Worm (Caenorhabditis elegans) whole organism, L2 larva: ENCODE data around the gene C47E12.10.
A peak's percentile ranks its signal among the peaks of the same experiment; 100 is the strongest.

Experiments
- C34F6.9 ChIP-seq: fragments of 150-350 bp; optimal IDR thresholded peaks from 2 replicates; lab custom pipeline; 2014; ENCODE audit warnings: missing biosample characterization, missing genetic modification characterization
- F13H6.1 ChIP-seq: sonication (generic microtip); optimal IDR thresholded peaks from 2 replicates; lab custom pipeline; 2016; ENCODE audit warnings: missing genetic modification characterization, missing compliant biosample characterization
- R02D3.7 ChIP-seq: fragments of 150-350 bp; optimal IDR thresholded peaks from 2 replicates; lab custom pipeline; 2014; ENCODE audit warnings: missing biosample characterization, missing genetic modification characterization
- ZK546.5 ChIP-seq: sonication (generic microtip); optimal IDR thresholded peaks from 2 replicates; lab custom pipeline; 2017; ENCODE audit warnings: missing biosample characterization, missing genetic modification characterization
- alr-1 ChIP-seq: fragments of 150-350 bp; optimal IDR thresholded peaks from 2 replicates; lab custom pipeline; 2014; ENCODE audit warnings: missing biosample characterization, missing genetic modification characterization
- aly-2 ChIP-seq: fragments of 150-350 bp; optimal IDR thresholded peaks from 2 replicates; lab custom pipeline; 2014; ENCODE audit warnings: missing biosample characterization, missing genetic modification characterization
- ama-1 ChIP-seq: fragments of 150-350 bp; optimal IDR thresholded peaks from 2 replicates; lab custom pipeline; 2018; ENCODE audit warnings: inconsistent platforms
- ceh-16 ChIP-seq: fragments of 150-350 bp; optimal IDR thresholded peaks from 2 replicates; lab custom pipeline; 2014; ENCODE audit warnings: missing biosample characterization, missing genetic modification characterization
- ceh-82 ChIP-seq: fragments of 150-350 bp; optimal IDR thresholded peaks from 2 replicates; lab custom pipeline; 2014; ENCODE audit warnings: missing biosample characterization, missing genetic modification characterization
- crh-2 ChIP-seq: sonication (generic microtip); optimal IDR thresholded peaks from 2 replicates; lab custom pipeline; 2017; ENCODE audit warnings: missing biosample characterization, missing genetic modification characterization
- dmd-4 ChIP-seq: sonication (generic microtip); optimal IDR thresholded peaks from 2 replicates; lab custom pipeline; 2017; ENCODE audit warnings: missing biosample characterization, missing genetic modification characterization
- elt-1 ChIP-seq: fragments of 150-350 bp; optimal IDR thresholded peaks from 2 replicates; lab custom pipeline; 2014; ENCODE audit warnings: missing biosample characterization, missing genetic modification characterization
- elt-3 ChIP-seq: sonication (generic microtip); optimal IDR thresholded peaks from 2 replicates; lab custom pipeline; 2017; ENCODE audit warnings: missing biosample characterization, missing genetic modification characterization
- gmeb-1 ChIP-seq: fragments of 150-350 bp; optimal IDR thresholded peaks from 2 replicates; lab custom pipeline; 2014; ENCODE audit warnings: missing biosample characterization, missing genetic modification characterization
- lin-13 ChIP-seq: fragments of 150-350 bp; optimal IDR thresholded peaks from 2 replicates; lab custom pipeline; 2014; ENCODE audit warnings: missing biosample characterization, missing genetic modification reagents, missing genetic modification characterization
- lin-39 ChIP-seq: fragments of 150-350 bp; optimal IDR thresholded peaks from 2 replicates; lab custom pipeline; 2014; ENCODE audit warnings: missing biosample characterization, missing genetic modification reagents, missing genetic modification characterization
- lsy-2 ChIP-seq, 2 experiments: fragments of 150-350 bp in 1 of 2; sonication (generic microtip) in 1 of 2; optimal IDR thresholded peaks; 2 replicates each; lab custom pipeline; 2014 to 2017; ENCODE audit warnings: missing biosample characterization in 2 of 2, missing genetic modification characterization in 2 of 2
- mab-5 ChIP-seq: fragments of 150-350 bp; optimal IDR thresholded peaks from 2 replicates; lab custom pipeline; 2014; ENCODE audit warnings: missing biosample characterization, missing genetic modification characterization
- mdl-1 ChIP-seq, 2 experiments: fragments of 150-350 bp in 1 of 2; sonication (generic microtip) in 1 of 2; optimal IDR thresholded peaks; 2 replicates each; lab custom pipeline; 2017; ENCODE audit warnings: missing biosample characterization in 2 of 2, missing genetic modification characterization in 2 of 2
- nhr-10 ChIP-seq: sonication (generic microtip); optimal IDR thresholded peaks from 2 replicates; lab custom pipeline; 2017; ENCODE audit warnings: missing biosample characterization, missing genetic modification characterization
- nhr-11 ChIP-seq: fragments of 150-350 bp; optimal IDR thresholded peaks from 2 replicates; lab custom pipeline; 2014; ENCODE audit warnings: missing biosample characterization, missing genetic modification characterization
- nhr-12 ChIP-seq: fragments of 150-350 bp; optimal IDR thresholded peaks from 2 replicates; lab custom pipeline; 2014; ENCODE audit warnings: missing biosample characterization, missing genetic modification characterization
- nhr-129 ChIP-seq: fragments of 150-350 bp; optimal IDR thresholded peaks from 2 replicates; lab custom pipeline; 2014; ENCODE audit warnings: missing biosample characterization, missing genetic modification characterization
- nhr-21 ChIP-seq: fragments of 150-350 bp; optimal IDR thresholded peaks from 2 replicates; lab custom pipeline; 2014; ENCODE audit warnings: missing biosample characterization, missing genetic modification characterization
- nhr-23 ChIP-seq: fragments of 150-350 bp; optimal IDR thresholded peaks from 2 replicates; lab custom pipeline; 2014; ENCODE audit warnings: missing biosample characterization, missing genetic modification reagents, missing genetic modification characterization
- nhr-237 ChIP-seq: fragments of 150-350 bp; optimal IDR thresholded peaks from 2 replicates; lab custom pipeline; 2014; ENCODE audit warnings: missing biosample characterization, missing genetic modification characterization
- nhr-25 ChIP-seq: fragments of 150-350 bp; sonication (generic microtip); optimal IDR thresholded peaks from 3 replicates; lab custom pipeline; 2014; ENCODE audit warnings: missing biosample characterization, missing genetic modification characterization
- nhr-6 ChIP-seq: fragments of 150-350 bp; optimal IDR thresholded peaks from 2 replicates; lab custom pipeline; 2014; ENCODE audit warnings: missing biosample characterization, missing genetic modification characterization
- peb-1 ChIP-seq: fragments of 150-350 bp; optimal IDR thresholded peaks from 2 replicates; lab custom pipeline; 2014; ENCODE audit warnings: missing biosample characterization, missing genetic modification characterization
- sem-4 ChIP-seq: fragments of 150-350 bp; optimal IDR thresholded peaks from 2 replicates; lab custom pipeline; 2014; ENCODE audit warnings: missing biosample characterization, missing genetic modification reagents, missing genetic modification characterization
- skn-1 ChIP-seq: sonication (generic microtip); optimal IDR thresholded peaks from 2 replicates; lab custom pipeline; 2017; ENCODE audit warnings: missing biosample characterization, missing genetic modification characterization
- sma-3 ChIP-seq: sonication (generic microtip); optimal IDR thresholded peaks from 2 replicates; lab custom pipeline; 2016; ENCODE audit warnings: missing genetic modification reagents, missing genetic modification characterization, missing compliant biosample characterization
- unc-39 ChIP-seq: fragments of 150-350 bp; optimal IDR thresholded peaks from 2 replicates; lab custom pipeline; 2014; ENCODE audit warnings: missing biosample characterization, missing genetic modification characterization
- unc-55 ChIP-seq: fragments of 150-350 bp; sonication (generic microtip); optimal IDR thresholded peaks from 3 replicates; lab custom pipeline; 2014; ENCODE audit warnings: missing biosample characterization, missing genetic modification reagents, missing genetic modification characterization
- unc-62 ChIP-seq: fragments of 150-350 bp; optimal IDR thresholded peaks from 2 replicates; lab custom pipeline; 2014; ENCODE audit warnings: missing biosample characterization, missing genetic modification reagents, missing genetic modification characterization
- zag-1 ChIP-seq: fragments of 150-350 bp; optimal IDR thresholded peaks from 2 replicates; lab custom pipeline; 2014; ENCODE audit warnings: missing biosample characterization, missing genetic modification characterization
- ztf-11 ChIP-seq: sonication (generic microtip); optimal IDR thresholded peaks from 2 replicates; lab custom pipeline; 2017; ENCODE audit warnings: missing biosample characterization, missing genetic modification characterization
- ztf-4 ChIP-seq: fragments of 150-350 bp; optimal IDR thresholded peaks from 2 replicates; lab custom pipeline; 2014; ENCODE audit warnings: missing biosample characterization, missing genetic modification characterization

The C47E12.10 gene

ce11 chrIV:9963945-9964344 lies 8.7 kb upstream of the C47E12.10 start, which contains the start of gene T13H10.2:
T13H10.2 (plus strand) TSS chrIV:9964245.
- peak; percentile 56 for TF ChIP-seq crh-2
- no peak for TF ChIP-seq ceh-16 (tag; lab: Kevin White, UChicago)

ce11 chrIV:9969081-9969480 lies 3.5 kb upstream of the C47E12.10 start, which contains the start of the genes kin-5 and C47E12.11:
kin-5 (minus strand) TSS chrIV:9969181.
C47E12.11 (plus strand) TSS chrIV:9969400.
- TF ChIP-seq R02D3.7 (tag; lab: Kevin White, UChicago) (no peak), zag-1 (no peak), nhr-23 (tag; lab: Kevin White, UChicago) (no peak), aly-2 (no peak)

ce11 chrIV:9974392-9974791 lies 1.8 kb downstream of the C47E12.10 start, which contains the start of gene C47E12.9:
C47E12.9 (plus strand) TSS chrIV:9974692.
- no peak for TF ChIP-seq sem-4 (tag; lab: Kevin White, UChicago)
- TF ChIP-seq alr-1 (tag; lab: Kevin White, UChicago) = no peak
- no peak for TF ChIP-seq nhr-25 (tag; lab: Kevin White, UChicago)
- no peak for TF ChIP-seq skn-1 (tag; lab: Kevin White, UChicago)
- TF ChIP-seq nhr-10 (tag; lab: Kevin White, UChicago) = no peak
- no peak for TF ChIP-seq F13H6.1
- no peak for TF ChIP-seq unc-62 (GFP tag; lab: Kevin White, UChicago)
- no peak for TF ChIP-seq lsy-2 (tag; optimal IDR thresholded peaks at IDR 0.05; lab: Kevin White, UChicago)
- TF ChIP-seq crh-2 = no peak
- TF ChIP-seq nhr-237 (tag; lab: Kevin White, UChicago) = no peak
- TF ChIP-seq gmeb-1 (tag; lab: Kevin White, UChicago) = no peak
- no peak for TF ChIP-seq ceh-82 (tag; lab: Kevin White, UChicago)

ce11 chrIV:9976284-9976683 lies 3.7 kb downstream of the C47E12.10 start, which contains the start of gene C47E12.14:
C47E12.14 (minus strand) TSS chrIV:9976384.
- TF ChIP-seq nhr-21 (no peak), lin-39 (tag; lab: Kevin White, UChicago) (no peak), nhr-11 (no peak), R02D3.7 (tag; lab: Kevin White, UChicago) (no peak), nhr-12 (no peak), ama-1 (lab: Kevin White, UChicago) (no peak), aly-2 (no peak), elt-1 (tag; lab: Kevin White, UChicago) (no peak), mab-5 (tag; lab: Kevin White, UChicago) (no peak), unc-39 (tag; lab: Kevin White, UChicago) (no peak), ceh-82 (tag; lab: Kevin White, UChicago) (no peak), ceh-16 (tag; lab: Kevin White, UChicago) (no peak), ZK546.5 (no peak), nhr-6 (tag; lab: Kevin White, UChicago) (no peak), nhr-10 (tag; lab: Kevin White, UChicago) (no peak), gmeb-1 (tag; lab: Kevin White, UChicago) (no peak)

- no peak for TF ChIP-seq nhr-129 (tag; lab: Kevin White, UChicago)
- TF ChIP-seq zag-1 = no peak
Measured at ce11 chrIV:9977602-9978172, 5.1 kb downstream of the C47E12.10 start, which contains the start of gene dhp-2. dhp-2 (plus strand) TSS chrIV:9978122.

ce11 chrIV:9982226-9982794 lies 9.7 kb downstream of the C47E12.10 start, which contains the start of gene rrp-1:
rrp-1 (minus strand) TSS chrIV:9982276.
- TF ChIP-seq lin-13 (GFP tag; lab: Kevin White, UChicago) (no peak), unc-55 (GFP tag; lab: Kevin White, UChicago) (peak; percentile 41), R02D3.7 (tag; lab: Kevin White, UChicago) (no peak), C34F6.9 (tag; lab: Kevin White, UChicago) (peak; percentile 38), elt-3 (no peak), unc-39 (tag; lab: Kevin White, UChicago) (no peak), dmd-4 (tag; lab: Kevin White, UChicago) (no peak), sma-3 (no peak), ztf-4 (tag; lab: Kevin White, UChicago) (no peak), nhr-237 (tag; lab: Kevin White, UChicago) (no peak), peb-1 (tag; lab: Kevin White, UChicago) (no peak), nhr-10 (tag; lab: Kevin White, UChicago) (no peak), mdl-1 (tag; optimal IDR thresholded peaks at IDR 0.05; lab: Kevin White, UChicago) (no peak), ztf-11 (tag; lab: Kevin White, UChicago) (no peak), alr-1 (tag; lab: Kevin White, UChicago) (no peak), ceh-16 (tag; lab: Kevin White, UChicago) (no peak)
